Worm (Caenorhabditis elegans) whole organism, late embryonic: Measurements from ENCODE around the gene Y24D9B.1.

Experiments
- ama-1 ChIP-seq: fragments of 150-350 bp; optimal IDR thresholded peaks from 2 replicates; lab custom pipeline; 2014
- ceh-34 ChIP-seq: sonication (generic microtip); optimal IDR thresholded peaks from 2 replicates; lab custom pipeline; 2016; ENCODE audit warnings: mild to moderate bottlenecking, missing genetic modification characterization, missing compliant biosample characterization
- ceh-9 ChIP-seq: sonication (generic microtip); optimal IDR thresholded peaks from 2 replicates; lab custom pipeline; 2016; ENCODE audit warnings: mild to moderate bottlenecking, missing genetic modification characterization, inconsistent platforms, missing compliant biosample characterization
- dmd-4 ChIP-seq: sonication (generic microtip); optimal IDR thresholded peaks from 2 replicates; lab custom pipeline; 2016; ENCODE audit warnings: borderline replicate concordance, missing genetic modification characterization, missing compliant biosample characterization
- elt-2 ChIP-seq: sonication (generic microtip); optimal IDR thresholded peaks from 2 replicates; lab custom pipeline; 2016; ENCODE audit warnings: missing genetic modification reagents, missing genetic modification characterization, missing compliant biosample characterization
- elt-4 ChIP-seq: sonication (generic microtip); optimal IDR thresholded peaks from 2 replicates; lab custom pipeline; 2016; ENCODE audit warnings: missing genetic modification characterization, missing compliant biosample characterization
- fkh-6 ChIP-seq: sonication (generic microtip); optimal IDR thresholded peaks from 2 replicates; lab custom pipeline; 2016; ENCODE audit warnings: missing genetic modification characterization, missing compliant biosample characterization
- tbx-7 ChIP-seq: sonication (generic microtip); optimal IDR thresholded peaks from 2 replicates; lab custom pipeline; 2016; ENCODE audit warnings: missing genotype, missing genetic modification characterization, missing compliant biosample characterization

DNA sequence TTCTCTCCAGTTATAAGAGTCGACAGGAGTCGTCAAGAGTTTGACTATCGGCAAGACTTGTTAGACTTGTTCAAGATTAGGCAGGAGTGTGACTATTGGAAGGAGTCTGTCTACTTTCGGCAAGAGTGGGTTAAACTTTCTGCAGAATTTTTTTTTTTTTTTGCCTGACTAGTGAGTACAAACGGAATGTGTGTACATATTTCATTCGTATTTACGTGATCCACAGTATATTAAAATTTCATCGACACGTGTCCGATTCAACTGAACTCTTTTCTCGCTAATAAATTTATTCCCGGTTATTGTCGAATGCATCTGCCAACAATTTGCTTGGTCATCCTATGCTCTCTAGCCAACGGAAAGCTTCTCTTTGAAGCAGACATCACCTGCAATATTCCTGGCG lies 45.0 kb upstream of the Y24D9B.1 start, which contains the start of gene F36A4.1:
- TF ChIP-seq ama-1 (lab: Kevin White, UChicago) (no peak), elt-2 (tag; lab: Kevin White, UChicago) (no peak), dmd-4 (tag; lab: Kevin White, UChicago) (no peak), fkh-6 (tag; lab: Kevin White, UChicago) (no peak), ceh-9 (no peak), ceh-34 (tag; lab: Kevin White, UChicago) (no peak), elt-4 (tag; lab: Kevin White, UChicago) (no peak), tbx-7 (no peak)
